Fruit fly (Drosophila melanogaster) whole organism, embryonic: Measurements from ENCODE around the gene Cnb.

Experiments used
- CG9876 ChIP-seq: fragments of 200-800 bp; sonication (Bioruptor generic); optimal IDR thresholded peaks from 2 replicates; lab custom pipeline; 2016; ENCODE audit warnings: missing biosample characterization, missing genetic modification characterization
- repo ChIP-seq: fragments of 200-800 bp; sonication (Bioruptor generic); optimal IDR thresholded peaks from 2 replicates; lab custom pipeline; 2016; ENCODE audit warnings: missing biosample characterization, missing genetic modification characterization
- tap ChIP-seq: fragments of 200-800 bp; optimal IDR thresholded peaks from 3 replicates; lab custom pipeline; 2019; ENCODE audit warnings: missing biosample characterization, mild to moderate bottlenecking, missing genetic modification characterization, moderate library complexity
- ttk ChIP-seq: fragments of 200-800 bp; sonication (Bioruptor generic); IDR thresholded peaks from 2 replicates; pipeline ENCODE4 v2.1.2; 2022; ENCODE audit warnings: missing biosample characterization, missing genetic modification characterization

dm6 chr3L:1938767-1939166 lies 8.6 kb upstream of the Cnb start, which contains the start of the genes CG46523 and CG5687:
- TF ChIP-seq ttk (GFP tag; lab: Robert Waterston, UW) (no peak), repo (GFP tag; lab: Kevin White, UChicago) (no peak), CG9876 (GFP tag; lab: Kevin White, UChicago) (no peak), tap (tag; lab: Kevin White, UChicago) (no peak)
